Fruit fly (Drosophila melanogaster) whole organism, pupa: ENCODE measurements around the gene CG5541.

ENCODE experiments used
- CG10348 ChIP-seq: fragments of 200-800 bp; sonication (Bioruptor generic); IDR thresholded peaks from 2 replicates; pipeline ENCODE4 v1.3.6; 2022; ENCODE audit warnings: missing biosample characterization, missing genetic modification characterization
- CG12605 ChIP-seq: fragments of 200-800 bp; sonication (Bioruptor generic); IDR thresholded peaks from 2 replicates; pipeline ENCODE4 v1.3.6; 2022; ENCODE audit warnings: missing biosample characterization, missing genetic modification characterization
- CG13204 ChIP-seq: fragments of 200-800 bp; sonication (Bioruptor generic); optimal IDR thresholded peaks from 2 replicates; lab custom pipeline; 2018; ENCODE audit warnings: missing biosample characterization, mild to moderate bottlenecking, missing genetic modification characterization, moderate library complexity
- CG14655 ChIP-seq: fragments of 200-800 bp; sonication (Bioruptor generic); optimal IDR thresholded peaks from 3 replicates; lab custom pipeline; 2017; ENCODE audit warnings: mild to moderate bottlenecking, missing biosample characterization, missing genetic modification reagents, missing genetic modification characterization
- CG15710 ChIP-seq: fragments of 200-800 bp; sonication (Bioruptor generic); optimal IDR thresholded peaks from 2 replicates; lab custom pipeline; 2018; ENCODE audit warnings: missing biosample characterization, mild to moderate bottlenecking, missing genetic modification characterization, moderate library complexity
- CG17806 ChIP-seq: fragments of 200-800 bp; sonication (Bioruptor generic); optimal IDR thresholded peaks from 2 replicates; lab custom pipeline; 2018; ENCODE audit warnings: missing biosample characterization, mild to moderate bottlenecking, missing genetic modification characterization, moderate library complexity
- CG32121 ChIP-seq: fragments of 200-800 bp; sonication (Bioruptor generic); IDR thresholded peaks from 2 replicates; pipeline ENCODE4 v1.3.6; 2022; ENCODE audit warnings: missing biosample characterization, missing genetic modification characterization
- CG34367 ChIP-seq: fragments of 200-800 bp; sonication (Bioruptor generic); optimal IDR thresholded peaks from 2 replicates; lab custom pipeline; 2018; ENCODE audit warnings: missing biosample characterization, mild to moderate bottlenecking, missing genetic modification characterization
- CG4496 ChIP-seq: fragments of 200-800 bp; sonication (Bioruptor generic); IDR thresholded peaks from 3 replicates; pipeline ENCODE4 v1.3.6; 2022; ENCODE audit warnings: missing biosample characterization, missing genetic modification characterization
- CG8159 ChIP-seq: fragments of 200-800 bp; sonication (Bioruptor generic); optimal IDR thresholded peaks from 3 replicates; lab custom pipeline; 2018; ENCODE audit warnings: missing biosample characterization, mild to moderate bottlenecking, missing genetic modification characterization, moderate library complexity
- CG8301 ChIP-seq: fragments of 200-800 bp; sonication (Bioruptor generic); optimal IDR thresholded peaks from 2 replicates; lab custom pipeline; 2018; ENCODE audit warnings: missing biosample characterization, mild to moderate bottlenecking, missing genetic modification characterization
- CG9948 ChIP-seq: fragments of 200-800 bp; sonication (Bioruptor generic); optimal IDR thresholded peaks from 2 replicates; lab custom pipeline; 2018; ENCODE audit warnings: missing biosample characterization, mild to moderate bottlenecking, missing genetic modification characterization, moderate library complexity
- D1 ChIP-seq: fragments of 200-800 bp; sonication (Bioruptor generic); optimal IDR thresholded peaks from 2 replicates; lab custom pipeline; 2018; ENCODE audit warnings: missing biosample characterization, mild to moderate bottlenecking, missing genetic modification characterization, moderate library complexity
- EcR ChIP-seq: fragments of 200-800 bp; sonication (Bioruptor generic); optimal IDR thresholded peaks from 3 replicates; lab custom pipeline; 2019; ENCODE audit warnings: missing biosample characterization, missing genetic modification characterization, mild to moderate bottlenecking, moderate library complexity, missing genetic modification reagents
- Ets98B ChIP-seq: fragments of 200-800 bp; sonication (Bioruptor generic); IDR thresholded peaks from 2 replicates; pipeline ENCODE4 v1.3.6; 2022; ENCODE audit warnings: missing biosample characterization, missing genetic modification characterization
- Pif1A ChIP-seq: fragments of 200-800 bp; sonication (Bioruptor generic); optimal IDR thresholded peaks from 3 replicates; lab custom pipeline; 2016; ENCODE audit warnings: missing biosample characterization, missing genetic modification characterization
- Pif1B ChIP-seq: fragments of 200-800 bp; sonication (Bioruptor generic); optimal IDR thresholded peaks from 3 replicates; lab custom pipeline; 2016; ENCODE audit warnings: missing biosample characterization, missing genetic modification characterization
- Snoo ChIP-seq: fragments of 200-800 bp; sonication (Bioruptor generic); optimal IDR thresholded peaks from 3 replicates; lab custom pipeline; 2017; ENCODE audit warnings: missing biosample characterization, mild to moderate bottlenecking, missing genetic modification characterization, inconsistent platforms
- fd96Ca ChIP-seq: fragments of 200-800 bp; sonication (Bioruptor generic); IDR thresholded peaks from 3 replicates; pipeline ENCODE4 v1.3.6; 2022; ENCODE audit warnings: missing biosample characterization, missing genetic modification characterization
- gl ChIP-seq: fragments of 200-800 bp; sonication (Bioruptor generic); optimal IDR thresholded peaks from 2 replicates; lab custom pipeline; 2018; ENCODE audit warnings: missing biosample characterization, mild to moderate bottlenecking, missing genetic modification characterization
- rn ChIP-seq: fragments of 200-800 bp; sonication (Bioruptor generic); IDR thresholded peaks from 2 replicates; pipeline ENCODE4 v1.3.6; 2022; ENCODE audit warnings: missing biosample characterization, missing genetic modification characterization

The CG5541 gene

DNA sequence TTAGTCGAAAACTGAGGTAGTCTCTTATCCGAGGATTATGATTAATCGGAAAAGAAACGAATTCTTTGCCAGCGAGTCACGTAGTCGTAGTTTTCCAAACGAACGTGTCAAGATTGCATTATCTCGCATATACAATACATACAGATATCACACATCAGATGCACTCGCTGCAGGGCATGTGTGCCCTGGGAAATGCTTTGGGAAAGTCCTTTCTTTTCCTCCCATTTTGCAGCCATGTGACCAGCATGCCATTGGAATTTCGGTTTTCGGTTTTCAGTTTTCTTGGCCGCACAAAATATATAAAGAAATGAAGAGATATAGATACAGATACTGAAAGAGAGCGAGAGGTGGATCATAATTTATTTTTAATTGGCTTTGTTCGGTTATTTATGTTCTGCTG, 15.8 kb upstream of the CG5541 start:
- TF ChIP-seq Snoo (tag; lab: Kevin White, UChicago) (no peak), CG8159 (no peak), CG10348 (GFP tag; lab: Robert Waterston, UW) (no peak), CG13204 (GFP tag; lab: Kevin White, UChicago) (no peak), D1 (no peak), CG9948 (tag; lab: Kevin White, UChicago) (no peak), Ets98B (GFP tag; lab: Robert Waterston, UW) (no peak), CG32121 (GFP tag; lab: Robert Waterston, UW) (no peak), Pif1B (GFP tag; lab: Kevin White, UChicago) (no peak), CG12605 (no peak), CG34367 (no peak), CG8301 (tag; lab: Kevin White, UChicago) (no peak), rn (no peak), gl (tag; lab: Kevin White, UChicago) (no peak), EcR (GFP tag; lab: Kevin White, UChicago) (no peak), CG4496 (GFP tag; lab: Robert Waterston, UW) (no peak), CG15710 (tag; lab: Kevin White, UChicago) (no peak)

dm6 chrX:15029864-15030263, 14.1 kb upstream of the CG5541 start:
- TF ChIP-seq CG32121 (GFP tag; lab: Robert Waterston, UW) = no peak
- peak; percentile 37 for TF ChIP-seq CG13204 (GFP tag; lab: Kevin White, UChicago)
- peak; percentile 89 for TF ChIP-seq EcR (GFP tag; lab: Kevin White, UChicago)
- TF ChIP-seq Ets98B (GFP tag; lab: Robert Waterston, UW) = no peak

- no peak for TF ChIP-seq CG8301 (tag; lab: Kevin White, UChicago)
- peak; percentile 8 for TF ChIP-seq CG8159
- no peak for TF ChIP-seq CG15710 (tag; lab: Kevin White, UChicago)
- TF ChIP-seq CG4496 (GFP tag; lab: Robert Waterston, UW) = peak; percentile 68; the same call in 2 of the 3 replicates
- peak; percentile 2 for TF ChIP-seq CG9948 (tag; lab: Kevin White, UChicago)
- no peak for TF ChIP-seq Snoo (tag; lab: Kevin White, UChicago)
- TF ChIP-seq CG34367 = no peak
- TF ChIP-seq D1 = no peak
- no peak for TF ChIP-seq rn
- TF ChIP-seq EcR (GFP tag; lab: Kevin White, UChicago) = no peak
- peak; percentile 27 for TF ChIP-seq Ets98B (GFP tag; lab: Robert Waterston, UW)
- no peak for TF ChIP-seq Pif1A (GFP tag; lab: Kevin White, UChicago)
- peak; percentile 7 for TF ChIP-seq CG14655 (GFP tag; lab: Kevin White, UChicago)
- no peak for TF ChIP-seq Pif1B (GFP tag; lab: Kevin White, UChicago)
- TF ChIP-seq CG13204 (GFP tag; lab: Kevin White, UChicago) = no peak
- TF ChIP-seq fd96Ca (GFP tag; lab: Robert Waterston, UW) = 0 out of 3 replicates have a peak, but pooled peaks have one; percentile 7
- no peak for TF ChIP-seq gl (tag; lab: Kevin White, UChicago)
- no peak for TF ChIP-seq CG10348 (GFP tag; lab: Robert Waterston, UW)
- TF ChIP-seq CG17806 (tag; lab: Kevin White, UChicago) = peak; percentile 34
- no peak for TF ChIP-seq CG12605
- TF ChIP-seq CG32121 (GFP tag; lab: Robert Waterston, UW) = peak; percentile 62
These were observed 1.4 kb upstream of the CG5541 start for dm6 chrX:15042499-15042898.

- peak; percentile 75 for TF ChIP-seq rn
- TF ChIP-seq Pif1A (GFP tag; lab: Kevin White, UChicago) = peak; percentile 59
- peak; percentile 53 for TF ChIP-seq CG15710 (tag; lab: Kevin White, UChicago)
- TF ChIP-seq gl (tag; lab: Kevin White, UChicago) = no peak
- peak; percentile 62; the same call in 1 of the 2 replicates for TF ChIP-seq CG10348 (GFP tag; lab: Robert Waterston, UW)
- TF ChIP-seq CG13204 (GFP tag; lab: Kevin White, UChicago) = no peak
- TF ChIP-seq CG12605 = peak; percentile 89
- peak; percentile 88 for TF ChIP-seq Ets98B (GFP tag; lab: Robert Waterston, UW)
- TF ChIP-seq D1 = no peak
- peak; percentile 83 for TF ChIP-seq fd96Ca (GFP tag; lab: Robert Waterston, UW)
- TF ChIP-seq CG17806 (tag; lab: Kevin White, UChicago) = peak; percentile 74
- TF ChIP-seq EcR (GFP tag; lab: Kevin White, UChicago) = no peak
- TF ChIP-seq Pif1B (GFP tag; lab: Kevin White, UChicago) = peak; percentile 70
- peak; percentile 51 for TF ChIP-seq CG34367
- TF ChIP-seq CG14655 (GFP tag; lab: Kevin White, UChicago) = peak; percentile 80
- peak; percentile 90 for TF ChIP-seq CG4496 (GFP tag; lab: Robert Waterston, UW)
- TF ChIP-seq CG32121 (GFP tag; lab: Robert Waterston, UW) = peak; percentile 85
- TF ChIP-seq CG8301 (tag; lab: Kevin White, UChicago) = peak; percentile 80
- peak; percentile 59 for TF ChIP-seq CG8159
- peak; percentile 53 for TF ChIP-seq Snoo (tag; lab: Kevin White, UChicago)
- TF ChIP-seq CG9948 (tag; lab: Kevin White, UChicago) = peak; percentile 65
These were observed 767 bp upstream of the CG5541 start for dm6 chrX:15043013-15043699.

- TF ChIP-seq CG32121 (GFP tag; lab: Robert Waterston, UW) (no peak), CG4496 (GFP tag; lab: Robert Waterston, UW) (no peak), CG10348 (GFP tag; lab: Robert Waterston, UW) (no peak), CG17806 (tag; lab: Kevin White, UChicago) (no peak)
These were observed 1.7 kb downstream of the CG5541 start for dm6 chrX:15045608-15046007.
